Worm (Caenorhabditis elegans): ENCODE measurements around the gene ZK669.5.

DNA sequence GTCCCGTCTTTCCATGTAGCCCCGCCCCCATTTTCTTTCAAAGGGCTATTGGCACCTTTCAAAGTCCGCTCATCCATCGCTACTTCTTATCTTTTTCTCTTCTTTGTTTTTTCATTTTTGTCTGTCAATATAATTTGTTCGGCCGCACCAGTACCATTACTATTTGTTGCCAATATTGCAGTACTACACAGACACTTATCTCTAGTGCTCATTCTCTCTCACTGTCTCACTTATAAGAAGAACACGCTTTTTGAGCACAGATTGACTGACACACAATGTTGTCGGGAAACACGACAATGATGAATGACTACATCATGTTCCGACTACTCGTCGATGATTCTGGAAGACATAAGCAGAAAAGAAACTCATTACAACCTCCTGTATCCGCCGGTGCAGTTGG lies 38.3 kb upstream of the ZK669.5 start:
- no peak for TF ChIP-seq Y5F2A.4 (GFP tag; optimal IDR thresholded peaks at IDR 0.05)
- no peak for TF ChIP-seq pqm-1 (tag; optimal IDR thresholded peaks at IDR 0.05)
- no peak for TF ChIP-seq fos-1 (tag; optimal IDR thresholded peaks at IDR 0.05)
- no peak for TF ChIP-seq T20F7.1 (GFP tag; optimal IDR thresholded peaks at IDR 0.05)
- TF ChIP-seq nhr-237 (tag; optimal IDR thresholded peaks at IDR 0.05), result no peak
- no peak for TF ChIP-seq nhr-6 (tag; optimal IDR thresholded peaks at IDR 0.05)
- TF ChIP-seq daf-12 (tag; optimal IDR thresholded peaks at IDR 0.05), result no peak
- no peak for TF ChIP-seq Y105C5A.15 (GFP tag; IDR thresholded peaks at IDR 0.05)
- TF ChIP-seq F44E2.7 (GFP tag; IDR thresholded peaks at IDR 0.05), result no peak
- TF ChIP-seq mdt-29 (GFP tag; IDR thresholded peaks at IDR 0.05), result no peak
- TF ChIP-seq ama-1 (optimal IDR thresholded peaks at IDR 0.05), result no peak
